Worm (Caenorhabditis elegans): ENCODE results near the gene ZC477.3.

ZC477.3 gene

ce11 chrIV:7103211-7103679, at the start of gene ZC477.3, which contains the start of gene rde-8:
Gene ZC477.3, plus strand, starts transcription at chrIV:7103492.
Gene rde-8, minus strand, starts transcription at chrIV:7103261.
- TF ChIP-seq pha-4 (tag; optimal IDR thresholded peaks at IDR 0.05) (peak; percentile 66), tbx-8 (GFP tag; optimal IDR thresholded peaks at IDR 0.05) (no peak), flh-1 (GFP tag; optimal IDR thresholded peaks at IDR 0.05) (no peak), mep-1 (tag; optimal IDR thresholded peaks at IDR 0.05) (peak; percentile 31), lsy-2 (tag; optimal IDR thresholded peaks at IDR 0.05) (peak; percentile 37), ces-1 (GFP tag; optimal IDR thresholded peaks at IDR 0.05) (peak; percentile 46), lin-13 (tag; optimal IDR thresholded peaks at IDR 0.05) (peak; percentile 66)

- TF ChIP-seq unc-39 (tag; optimal IDR thresholded peaks at IDR 0.05) (no peak), ceh-43 (GFP tag; optimal IDR thresholded peaks at IDR 0.05) (no peak), mls-2 (tag; optimal IDR thresholded peaks at IDR 0.05) (no peak), unc-120 (tag; optimal IDR thresholded peaks at IDR 0.05; ENCODE audit: poor library complexity, severe bottlenecking) (no peak), snpc-4 (tag; optimal IDR thresholded peaks at IDR 0.05) (no peak), M03D4.4 (tag; optimal IDR thresholded peaks at IDR 0.05) (no peak)
Measured at ce11 chrIV:7057677-7058076, 45.6 kb upstream of the ZC477.3 start, which contains the start of gene srx-50. Gene srx-50, plus strand, starts transcription at chrIV:7057977.

- no peak for TF ChIP-seq snpc-4 (tag; optimal IDR thresholded peaks at IDR 0.05)
- TF ChIP-seq unc-62 (GFP tag; optimal IDR thresholded peaks at IDR 0.05), result no peak
- no peak for TF ChIP-seq tbx-8 (GFP tag; optimal IDR thresholded peaks at IDR 0.05)
- no peak for TF ChIP-seq drap-1 (GFP tag; optimal IDR thresholded peaks at IDR 0.05)
- no peak for TF ChIP-seq unc-120 (tag; optimal IDR thresholded peaks at IDR 0.05; ENCODE audit: poor library complexity, severe bottlenecking)
Measured at ce11 chrIV:7062697-7063096, 40.6 kb upstream of the ZC477.3 start.

ce11 chrIV:7065022-7065421, 38.3 kb upstream of the ZC477.3 start, which contains the start of gene Y43B11AL.1:
Gene Y43B11AL.1, plus strand, starts transcription at chrIV:7065322.
- TF ChIP-seq ceh-39 (tag; optimal IDR thresholded peaks at IDR 0.05), result no peak
- TF ChIP-seq flh-1 (GFP tag; optimal IDR thresholded peaks at IDR 0.05), result no peak
- TF ChIP-seq unc-120 (tag; optimal IDR thresholded peaks at IDR 0.05; ENCODE audit: poor library complexity, severe bottlenecking), result no peak
- TF ChIP-seq ces-1 (GFP tag; optimal IDR thresholded peaks at IDR 0.05), result no peak
- no peak for TF ChIP-seq lin-13 (tag; optimal IDR thresholded peaks at IDR 0.05)
- TF ChIP-seq ceh-83 (GFP tag; optimal IDR thresholded peaks at IDR 0.05), result no peak
- no peak for TF ChIP-seq zip-8 (tag; optimal IDR thresholded peaks at IDR 0.05)
- no peak for TF ChIP-seq tbx-8 (GFP tag; optimal IDR thresholded peaks at IDR 0.05)
- TF ChIP-seq mab-5 (tag; optimal IDR thresholded peaks at IDR 0.05), result no peak
- TF ChIP-seq nhr-28 (tag; optimal IDR thresholded peaks at IDR 0.05), result no peak
- TF ChIP-seq lsy-2 (tag; optimal IDR thresholded peaks at IDR 0.05), result no peak
- TF ChIP-seq nhr-2 (tag; optimal IDR thresholded peaks at IDR 0.05), result no peak
- TF ChIP-seq nhr-237 (tag; optimal IDR thresholded peaks at IDR 0.05), result no peak
- no peak for TF ChIP-seq ztf-11 (tag; optimal IDR thresholded peaks at IDR 0.05)
- no peak for TF ChIP-seq mep-1 (tag; optimal IDR thresholded peaks at IDR 0.05)

ce11 chrIV:7067446-7067845, 35.8 kb upstream of the ZC477.3 start:
- TF ChIP-seq flh-1 (GFP tag; optimal IDR thresholded peaks at IDR 0.05) (no peak), M03D4.4 (tag; optimal IDR thresholded peaks at IDR 0.05) (no peak)

ce11 chrIV:7072110-7072509, 31.2 kb upstream of the ZC477.3 start, which contains the start of gene srg-48:
Gene srg-48, plus strand, starts transcription at chrIV:7072410.
- TF ChIP-seq drap-1 (GFP tag; optimal IDR thresholded peaks at IDR 0.05), result no peak
- TF ChIP-seq lin-13 (tag; optimal IDR thresholded peaks at IDR 0.05), result no peak
- TF ChIP-seq sptf-1 (tag; optimal IDR thresholded peaks at IDR 0.05), result no peak
- no peak for TF ChIP-seq lin-32 (GFP tag; optimal IDR thresholded peaks at IDR 0.05)
- TF ChIP-seq tbx-8 (GFP tag; optimal IDR thresholded peaks at IDR 0.05), result no peak
- no peak for TF ChIP-seq zip-8 (tag; optimal IDR thresholded peaks at IDR 0.05)
- TF ChIP-seq sem-2 (GFP tag; optimal IDR thresholded peaks at IDR 0.05), result no peak
- TF ChIP-seq unc-39 (tag; optimal IDR thresholded peaks at IDR 0.05), result no peak
- no peak for TF ChIP-seq lsy-2 (tag; optimal IDR thresholded peaks at IDR 0.05)
- TF ChIP-seq ceh-43 (GFP tag; optimal IDR thresholded peaks at IDR 0.05), result no peak
- no peak for TF ChIP-seq nhr-12 (tag; optimal IDR thresholded peaks at IDR 0.05)
- TF ChIP-seq flh-1 (GFP tag; optimal IDR thresholded peaks at IDR 0.05), result no peak
- TF ChIP-seq unc-120 (tag; optimal IDR thresholded peaks at IDR 0.05; ENCODE audit: poor library complexity, severe bottlenecking), result no peak
- no peak for TF ChIP-seq mls-2 (tag; optimal IDR thresholded peaks at IDR 0.05)
- TF ChIP-seq ceh-83 (GFP tag; optimal IDR thresholded peaks at IDR 0.05), result no peak

Measured in whole organism, mixed stage, embryonic.